Fruit fly (Drosophila melanogaster) S2 (cell line): ENCODE data around the gene Cox10.

Experiments used
- CG8478 ChIP-seq: fragments of >200 bp; optimal IDR thresholded peaks from 2 replicates; lab custom pipeline; 2018
- CTCF ChIP-seq, 2 experiments: fragments of >200 bp; optimal IDR thresholded peaks; 2 replicates each; lab custom pipeline; 2018

dm6 chr2L:10299077-10299809 is 32.0 kb upstream of the Cox10 start:
- TF ChIP-seq CTCF (optimal IDR thresholded peaks at IDR 0.05; lab: Kevin White, UChicago) (no peak), CG8478 (lab: Kevin White, UChicago) (no peak)
